Worm (Caenorhabditis elegans) whole organism, young adult: ENCODE measurements around the gene gop-2.

Experiments used
- B0261.1 ChIP-seq: sonication (generic microtip); optimal IDR thresholded peaks from 2 replicates; lab custom pipeline; 2016; ENCODE audit warnings: mild to moderate bottlenecking, missing genetic modification characterization, moderate library complexity, missing compliant biosample characterization
- F37B4.10 ChIP-seq: fragments of 200-800 bp; sonication (Bioruptor generic); IDR thresholded peaks from 2 replicates; pipeline ENCODE4 v1.3.6; 2022; ENCODE audit warnings: missing genetic modification characterization, missing compliant biosample characterization
- F55B11.4 ChIP-seq: sonication (generic microtip); optimal IDR thresholded peaks from 2 replicates; lab custom pipeline; 2016; ENCODE audit warnings: missing compliant biosample characterization, missing genetic modification characterization, borderline replicate concordance; ENCODE audit not compliant: insufficient read depth
- F57C9.4 ChIP-seq: sonication (generic microtip); optimal IDR thresholded peaks from 2 replicates; lab custom pipeline; 2017; ENCODE audit warnings: mild to moderate bottlenecking, missing genetic modification characterization, missing compliant biosample characterization
- K12H6.12 ChIP-seq: fragments of 200-800 bp; sonication (Bioruptor generic); optimal IDR thresholded peaks from 2 replicates; lab custom pipeline; 2018; ENCODE audit warnings: mild to moderate bottlenecking, missing genetic modification characterization, missing compliant biosample characterization
- Y95B8A.8 ChIP-seq: fragments of 200-800 bp; sonication (Bioruptor generic); IDR thresholded peaks from 2 replicates; pipeline ENCODE4 v1.3.6; 2022; ENCODE audit warnings: missing genetic modification reagents, missing genetic modification characterization, missing compliant biosample characterization
- akir-1 ChIP-seq: fragments of 200-800 bp; sonication (Bioruptor generic); optimal IDR thresholded peaks from 2 replicates; lab custom pipeline; 2018; ENCODE audit warnings: mild to moderate bottlenecking, missing genetic modification characterization, moderate library complexity, missing compliant biosample characterization
- aptf-2 ChIP-seq: fragments of 200-800 bp; sonication (Bioruptor generic); conservative IDR thresholded peaks from 2 replicates; pipeline ENCODE4 v1.3.6; 2022; ENCODE audit warnings: missing genetic modification reagents, missing genetic modification characterization, missing compliant biosample characterization
- bed-1 ChIP-seq: fragments of 200-800 bp; sonication (Bioruptor generic); IDR thresholded peaks from 2 replicates; pipeline ENCODE4 v1.3.6; 2022; ENCODE audit warnings: missing genetic modification reagents, missing genetic modification characterization, missing compliant biosample characterization
- ccch-3 ChIP-seq: fragments of 200-800 bp; sonication (Bioruptor generic); optimal IDR thresholded peaks from 2 replicates; lab custom pipeline; 2018; ENCODE audit warnings: mild to moderate bottlenecking, missing genetic modification characterization, missing compliant biosample characterization
- ceh-100 ChIP-seq: fragments of 200-800 bp; sonication (Bioruptor generic); IDR thresholded peaks from 2 replicates; pipeline ENCODE4 v1.3.6; 2022; ENCODE audit warnings: missing genetic modification reagents, missing genetic modification characterization, missing compliant biosample characterization
- ceh-79 ChIP-seq: sonication (generic microtip); optimal IDR thresholded peaks from 2 replicates; lab custom pipeline; 2017; ENCODE audit warnings: mild to moderate bottlenecking, missing genetic modification characterization, missing compliant biosample characterization
- ceh-91 ChIP-seq: fragments of 200-800 bp; sonication (Bioruptor generic); IDR thresholded peaks from 2 replicates; pipeline ENCODE4 v1.3.6; 2022; ENCODE audit warnings: missing genetic modification reagents, missing genetic modification characterization, missing compliant biosample characterization
- dox-1 ChIP-seq: fragments of 200-800 bp; sonication (Bioruptor generic); IDR thresholded peaks from 2 replicates; pipeline ENCODE4 v1.3.6; 2022; ENCODE audit warnings: missing genetic modification reagents, missing genetic modification characterization, missing compliant biosample characterization
- dpl-1 ChIP-seq: fragments of 150-350 bp; optimal IDR thresholded peaks from 2 replicates; lab custom pipeline; 2014; ENCODE audit warnings: missing biosample characterization, missing genetic modification reagents, missing genetic modification characterization
- gei-17 ChIP-seq: fragments of 200-800 bp; sonication (Bioruptor generic); optimal IDR thresholded peaks from 2 replicates; lab custom pipeline; 2018; ENCODE audit warnings: mild to moderate bottlenecking, missing genetic modification characterization, missing compliant biosample characterization
- hmg-1.2 ChIP-seq: fragments of 200-800 bp; sonication (Bioruptor generic); IDR thresholded peaks from 2 replicates; pipeline ENCODE4 v1.3.6; 2022; ENCODE audit warnings: missing genetic modification reagents, missing genetic modification characterization, missing compliant biosample characterization
- lin-26 ChIP-seq: fragments of 200-800 bp; sonication (Bioruptor generic); IDR thresholded peaks from 2 replicates; pipeline ENCODE4 v1.3.6; 2022; ENCODE audit warnings: missing genetic modification reagents, missing genetic modification characterization, missing compliant biosample characterization
- mxl-1 ChIP-seq: sonication (generic microtip); optimal IDR thresholded peaks from 2 replicates; lab custom pipeline; 2016; ENCODE audit warnings: missing genetic modification characterization, missing compliant biosample characterization
- nfya-1 ChIP-seq: sonication (generic microtip); optimal IDR thresholded peaks from 2 replicates; lab custom pipeline; 2017; ENCODE audit warnings: antibody characterized with exemption, missing compliant biosample characterization, missing genetic modification characterization, borderline replicate concordance; ENCODE audit not compliant: insufficient read depth
- nfya-2 ChIP-seq: fragments of 200-800 bp; sonication (Bioruptor generic); IDR thresholded peaks from 2 replicates; pipeline ENCODE4 v1.3.6; 2022; ENCODE audit warnings: missing genetic modification reagents, missing genetic modification characterization, missing compliant biosample characterization
- nfyb-1 ChIP-seq: fragments of 200-800 bp; sonication (Bioruptor generic); IDR thresholded peaks from 2 replicates; pipeline ENCODE4 v1.3.6; 2022; ENCODE audit warnings: missing genetic modification reagents, missing genetic modification characterization, missing compliant biosample characterization
- pbrm-1 ChIP-seq: fragments of 200-800 bp; sonication (Bioruptor generic); IDR thresholded peaks from 2 replicates; pipeline ENCODE4 v1.3.6; 2022; ENCODE audit warnings: missing genetic modification reagents, missing genetic modification characterization, missing compliant biosample characterization
- repo-1 ChIP-seq: sonication (generic microtip); optimal IDR thresholded peaks from 2 replicates; lab custom pipeline; 2017; ENCODE audit warnings: mild to moderate bottlenecking, missing genetic modification characterization, missing compliant biosample characterization
- rpc-1 ChIP-seq, 2 experiments: fragments of 150-350 bp in 1 of 2; sonication (generic microtip) in 1 of 2; optimal IDR thresholded peaks; 2 replicates each; lab custom pipeline; 2014 to 2018; ENCODE audit warnings: missing biosample characterization in 1 of 2, missing genetic modification characterization in 1 of 2, missing genetic modification reagents in 1 of 2, missing genotype in 1 of 2
- sdz-38 ChIP-seq: sonication (generic microtip); optimal IDR thresholded peaks from 2 replicates; lab custom pipeline; 2016; ENCODE audit warnings: missing genotype, missing genetic modification characterization, missing compliant biosample characterization
- sea-2 ChIP-seq: fragments of 200-800 bp; sonication (Bioruptor generic); IDR thresholded peaks from 2 replicates; pipeline ENCODE4 v1.3.6; 2022; ENCODE audit warnings: missing genetic modification characterization, missing compliant biosample characterization
- unc-130 ChIP-seq: sonication (generic microtip); optimal IDR thresholded peaks from 2 replicates; lab custom pipeline; 2016; ENCODE audit warnings: missing genetic modification reagents, missing genetic modification characterization, missing compliant biosample characterization
- xnd-1 ChIP-seq: sonication (generic microtip); optimal IDR thresholded peaks from 2 replicates; lab custom pipeline; 2016; ENCODE audit warnings: missing genotype, missing genetic modification reagents, missing genetic modification characterization, missing compliant biosample characterization
- zfh-2 ChIP-seq: fragments of 200-800 bp; sonication (Bioruptor generic); conservative IDR thresholded peaks from 2 replicates; pipeline ENCODE4 v1.3.6; 2022; ENCODE audit warnings: missing genetic modification reagents, missing genetic modification characterization, missing compliant biosample characterization
- ztf-18 ChIP-seq: sonication (generic microtip); optimal IDR thresholded peaks from 2 replicates; lab custom pipeline; 2016; ENCODE audit warnings: missing genotype, mild to moderate bottlenecking, missing genetic modification characterization, missing compliant biosample characterization
- ztf-26 ChIP-seq: sonication (generic microtip); optimal IDR thresholded peaks from 2 replicates; lab custom pipeline; 2017; ENCODE audit warnings: missing genetic modification characterization, missing compliant biosample characterization
- ztf-28 ChIP-seq: fragments of 200-800 bp; sonication (Bioruptor generic); IDR thresholded peaks from 2 replicates; pipeline ENCODE4 v1.3.6; 2022; ENCODE audit warnings: missing genetic modification reagents, missing genetic modification characterization, missing compliant biosample characterization
- ztf-3 ChIP-seq: fragments of 200-800 bp; sonication (Bioruptor generic); optimal IDR thresholded peaks from 2 replicates; lab custom pipeline; 2018; ENCODE audit warnings: mild to moderate bottlenecking, missing genetic modification characterization, missing compliant biosample characterization
- ztf-6 ChIP-seq: fragments of 200-800 bp; sonication (Bioruptor generic); IDR thresholded peaks from 2 replicates; pipeline ENCODE4 v1.3.6; 2022; ENCODE audit warnings: missing genetic modification reagents, missing genetic modification characterization, missing compliant biosample characterization

Gene gop-2

ce11 chrIII:5280228-5280627 lies 21.4 kb downstream of the gop-2 start:
- TF ChIP-seq sdz-38 (tag; lab: Kevin White, UChicago) (no peak), xnd-1 (no peak), ztf-3 (GFP tag; lab: Kevin White, UChicago) (no peak), hmg-1.2 (GFP tag; lab: Robert Waterston, UW) (peak; percentile 90)

ce11 chrIII:5285484-5285883 lies 26.7 kb downstream of the gop-2 start:
- TF ChIP-seq nfya-2 (GFP tag; lab: Robert Waterston, UW), result no peak
- TF ChIP-seq sea-2 (GFP tag; lab: Robert Waterston, UW), result no peak
- TF ChIP-seq ceh-100, result no peak
- 0 out of 2 replicates have a peak, but pooled peaks have one; percentile 8 for TF ChIP-seq dox-1
- TF ChIP-seq aptf-2 (GFP tag; lab: Robert Waterston, UW), result no peak
- TF ChIP-seq xnd-1, result no peak
- no peak for TF ChIP-seq B0261.1 (tag; lab: Kevin White, UChicago)
- TF ChIP-seq ceh-91, result no peak
- no peak for TF ChIP-seq K12H6.12
- no peak for TF ChIP-seq ztf-26 (tag; lab: Kevin White, UChicago)
- no peak for TF ChIP-seq bed-1 (GFP tag; lab: Robert Waterston, UW)
- TF ChIP-seq Y95B8A.8 (GFP tag; lab: Robert Waterston, UW), result no peak; the same call in 1 of the 2 replicates
- 0 out of 2 replicates have a peak, but pooled peaks have one; percentile 81 for TF ChIP-seq F37B4.10 (GFP tag; lab: Robert Waterston, UW)
- no peak for TF ChIP-seq pbrm-1 (GFP tag; lab: Robert Waterston, UW)
- TF ChIP-seq rpc-1 (optimal IDR thresholded peaks at IDR 0.05; lab: Kevin White, UChicago), result no peak
- TF ChIP-seq rpc-1 (tag; optimal IDR thresholded peaks at IDR 0.05; lab: Kevin White, UChicago), result no peak
- TF ChIP-seq repo-1 (tag; lab: Kevin White, UChicago), result no peak
- TF ChIP-seq zfh-2, result peak; percentile 58; the same call in 1 of the 2 replicates
- TF ChIP-seq ztf-28 (GFP tag; lab: Robert Waterston, UW), result no peak

- no peak for TF ChIP-seq nfya-1
- no peak for TF ChIP-seq dpl-1
- no peak for TF ChIP-seq unc-130 (GFP tag; lab: Kevin White, UChicago)
- no peak for TF ChIP-seq ztf-3 (GFP tag; lab: Kevin White, UChicago)
- no peak for TF ChIP-seq ccch-3 (GFP tag; lab: Kevin White, UChicago)
- TF ChIP-seq akir-1 (GFP tag; lab: Kevin White, UChicago), result no peak
- TF ChIP-seq F55B11.4, result no peak
- no peak for TF ChIP-seq ceh-79 (tag; lab: Kevin White, UChicago)
- TF ChIP-seq, all 124 proteins: peak for 0
Observed at ce11 chrIII:5286205-5286604, 27.4 kb downstream of the gop-2 start, which contains the start of gene ZC395.11. Gene ZC395.11, minus strand, starts transcription at chrIII:5286305.

ce11 chrIII:5287877-5288276 lies 29.1 kb downstream of the gop-2 start, which contains the start of gene T15B12.1:
Gene T15B12.1, plus strand, starts transcription at chrIII:5288177.
- TF ChIP-seq rpc-1 (optimal IDR thresholded peaks at IDR 0.05; lab: Kevin White, UChicago), result no peak
- no peak for TF ChIP-seq rpc-1 (tag; optimal IDR thresholded peaks at IDR 0.05; lab: Kevin White, UChicago)
- no peak for TF ChIP-seq ztf-18 (tag; lab: Kevin White, UChicago)
- TF ChIP-seq F57C9.4 (tag; lab: Kevin White, UChicago), result no peak
- TF ChIP-seq ccch-3 (GFP tag; lab: Kevin White, UChicago), result no peak
- TF ChIP-seq ztf-6, result no peak
- TF ChIP-seq nfya-2 (GFP tag; lab: Robert Waterston, UW), result no peak
- no peak for TF ChIP-seq gei-17 (GFP tag; lab: Kevin White, UChicago)
- no peak for TF ChIP-seq lin-26 (GFP tag; lab: Robert Waterston, UW)
- TF ChIP-seq mxl-1 (tag; lab: Kevin White, UChicago), result no peak
- TF ChIP-seq dox-1, result no peak
- no peak for TF ChIP-seq nfyb-1 (GFP tag; lab: Robert Waterston, UW)
- TF ChIP-seq, all 124 proteins: peak for 0
